Fruit fly (Drosophila melanogaster) whole organism, adult: Measurements from ENCODE around the gene ppk27.

Source experiments
- CG14711 ChIP-seq: fragments of 200-800 bp; sonication (Bioruptor generic); optimal IDR thresholded peaks from 2 replicates; lab custom pipeline; 2018; ENCODE audit warnings: missing biosample characterization, mild to moderate bottlenecking, missing genetic modification characterization, moderate library complexity
- cic ChIP-seq: fragments of 200-800 bp; sonication (Bioruptor generic); optimal IDR thresholded peaks from 2 replicates; lab custom pipeline; 2017; ENCODE audit warnings: missing biosample characterization, mild to moderate bottlenecking, missing genetic modification characterization, moderate library complexity

dm6 chr3L:3772284-3772987, 17.4 kb upstream of the ppk27 start:
- TF ChIP-seq cic, result peak; percentile 58
- peak; percentile 9 for TF ChIP-seq CG14711 (tag; lab: Kevin White, UChicago)
